Fruit fly (Drosophila melanogaster) whole organism: ENCODE data around the gene pzg.
A peak's percentile ranks its signal among the peaks of the same experiment; 100 is the strongest.

ENCODE experiments used
- CG8478 ChIP-seq: fragments of >200 bp; optimal IDR thresholded peaks from 2 replicates; lab custom pipeline; 2018; ENCODE audit warnings: inconsistent platforms
- Dll ChIP-seq: fragments of >200 bp; optimal IDR thresholded peaks from 2 replicates; lab custom pipeline; 2017
- EcR ChIP-seq, 2 experiments: fragments of >200 bp; optimal IDR thresholded peaks; 2 replicates each; lab custom pipeline; 2017; ENCODE audit warnings: missing biosample characterization in 2 of 2, missing genetic modification characterization in 2 of 2, missing genetic modification reagents in 2 of 2
- pan ChIP-seq: fragments of >200 bp; optimal IDR thresholded peaks from 2 replicates; lab custom pipeline; 2017
- psq ChIP-seq: fragments of >200 bp; optimal IDR thresholded peaks from 2 replicates; lab custom pipeline; 2017
- usp ChIP-seq: fragments of >200 bp; optimal IDR thresholded peaks from 2 replicates; lab custom pipeline; 2017; ENCODE audit warnings: missing biosample characterization, missing genetic modification characterization, mixed read lengths

The pzg gene

DNA sequence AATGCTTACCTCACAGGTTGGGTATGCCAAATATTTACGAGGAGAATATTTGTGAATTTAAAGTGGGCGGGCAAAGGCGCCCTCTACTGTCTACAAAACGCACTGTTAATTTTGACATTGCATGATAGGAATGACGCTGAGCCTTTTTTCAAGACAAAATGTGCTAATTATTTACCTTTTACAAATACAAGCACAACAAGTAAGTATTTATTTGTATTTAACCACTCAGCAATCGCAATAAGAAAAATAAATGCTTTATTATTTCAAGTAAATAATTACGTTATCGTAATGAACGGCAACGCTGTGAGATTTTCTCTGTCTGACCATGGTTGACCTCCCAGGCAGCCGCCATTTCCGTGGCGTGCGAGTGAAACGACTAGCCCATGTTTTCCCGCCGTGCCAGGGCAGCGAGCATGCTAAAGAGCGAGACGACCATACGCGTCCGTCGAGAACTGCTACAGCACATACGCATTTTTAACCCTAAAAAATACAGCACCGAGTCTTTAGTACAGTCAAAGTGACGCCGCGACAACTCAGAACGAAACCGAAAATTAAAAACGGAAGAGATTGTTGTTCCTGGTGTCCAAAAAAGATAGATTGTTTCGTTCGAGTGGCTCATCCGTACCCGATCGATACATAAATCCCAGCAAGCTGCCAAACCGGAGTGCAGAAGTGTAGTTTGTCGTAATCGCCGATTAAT lies at the start of gene pzg, which contains the start of gene CG12974:
TSS of gene pzg (plus strand) at position 461 of the 700 bp plus-strand sequence.
TSS of gene CG12974 (minus strand) at position 324 of the 700 bp plus-strand sequence.
- TF ChIP-seq psq (lab: Kevin White, UChicago), result no peak
- TF ChIP-seq EcR (GFP tag; optimal IDR thresholded peaks at IDR 0.05; lab: Kevin White, UChicago), result peak; percentile 46 to 71
- TF ChIP-seq CG8478 (lab: Kevin White, UChicago), result peak; percentile 83
- TF ChIP-seq pan, result no peak

DNA sequence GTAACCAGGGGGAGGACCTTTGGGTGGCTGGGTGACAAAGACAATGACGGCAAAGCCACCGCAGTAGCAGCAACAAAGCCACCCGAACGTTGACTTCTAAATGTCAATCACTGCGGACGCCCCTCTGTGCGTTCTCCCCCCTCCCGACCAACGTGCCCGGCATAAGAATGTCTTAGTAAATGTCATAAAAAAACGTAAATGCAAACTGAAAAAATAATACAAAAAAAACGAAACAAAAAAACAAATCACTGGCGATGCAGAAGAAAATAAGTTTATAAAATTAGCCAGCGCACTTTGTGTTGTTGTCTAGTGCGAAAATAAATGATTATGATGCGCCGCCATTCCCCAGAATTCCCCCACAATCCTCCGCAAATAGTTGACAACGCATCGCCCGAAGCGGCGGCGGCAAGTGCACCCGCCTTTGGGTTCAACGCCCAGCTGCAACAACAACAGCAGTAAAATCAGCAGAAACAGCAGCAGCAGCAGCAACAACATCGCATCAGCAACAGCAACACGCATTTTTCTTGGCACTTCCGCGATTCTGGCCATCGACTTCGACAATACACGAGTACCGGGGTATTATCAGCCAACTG lies 48.8 kb upstream of the pzg start:
- TF ChIP-seq Dll (no peak), psq (lab: Kevin White, UChicago) (no peak), pan (no peak), usp (GFP tag; lab: Kevin White, UChicago) (no peak), EcR (GFP tag; optimal IDR thresholded peaks at IDR 0.05; lab: Kevin White, UChicago) (peak; percentile 46 to 93)

DNA sequence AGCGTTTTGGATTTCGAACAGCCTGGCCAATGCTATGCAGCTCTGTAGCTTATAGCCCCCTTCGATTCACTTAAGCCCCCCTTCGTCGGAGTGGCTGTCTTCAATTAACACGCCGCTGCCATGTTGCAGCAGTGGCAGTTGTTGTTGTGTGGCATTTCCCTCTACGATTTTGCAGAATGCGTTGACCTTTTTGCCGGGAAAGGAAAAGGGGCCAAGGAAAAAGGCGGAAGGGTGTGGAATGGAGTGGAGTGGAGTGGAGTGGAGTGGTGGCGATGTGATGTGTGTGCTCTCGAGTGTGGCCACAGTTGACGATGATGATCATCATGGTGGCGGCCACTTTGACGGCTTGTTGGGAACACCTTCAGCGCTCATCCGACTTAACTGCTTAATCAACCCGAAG lies 47.5 kb upstream of the pzg start:
- TF ChIP-seq EcR (GFP tag; optimal IDR thresholded peaks at IDR 0.05; lab: Kevin White, UChicago) (peak in 1 of 2 experiments; percentile 84), psq (lab: Kevin White, UChicago) (no peak), CG8478 (lab: Kevin White, UChicago) (no peak), usp (GFP tag; lab: Kevin White, UChicago) (no peak)

DNA sequence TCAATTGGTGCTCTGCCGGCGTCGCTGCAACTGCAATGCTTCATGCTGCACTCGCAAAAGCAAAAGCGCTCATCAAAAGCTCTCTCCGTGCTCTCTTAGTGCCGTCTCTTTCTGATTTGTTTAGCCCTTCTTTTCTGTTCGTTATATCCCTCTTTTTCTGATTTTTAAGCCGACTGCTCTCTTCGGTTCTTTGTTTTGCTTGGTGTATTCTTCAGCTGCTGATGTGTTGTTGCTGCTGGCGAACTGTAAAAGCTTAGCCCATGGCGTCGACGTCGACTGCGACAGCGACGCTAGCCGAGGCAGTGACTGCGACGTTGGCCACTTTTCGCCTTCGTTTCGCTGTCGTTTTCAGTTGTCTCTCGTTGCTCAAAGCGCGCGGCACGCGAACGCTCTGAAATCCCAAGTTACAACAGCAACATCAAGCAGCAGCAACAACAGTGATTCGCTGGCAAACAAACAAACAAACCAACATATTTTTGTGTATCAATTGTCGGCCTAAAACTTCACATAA lies 45.8 kb upstream of the pzg start:
- peak; percentile 26 for TF ChIP-seq CG8478 (lab: Kevin White, UChicago)
- TF ChIP-seq psq (lab: Kevin White, UChicago), result peak; percentile 83
- no peak for TF ChIP-seq pan
- TF ChIP-seq EcR (GFP tag; optimal IDR thresholded peaks at IDR 0.05; lab: Kevin White, UChicago), result peak in 1 of 2 experiments; percentile 17
- peak; percentile 74 for TF ChIP-seq Dll
- TF ChIP-seq usp (GFP tag; lab: Kevin White, UChicago), result no peak

DNA sequence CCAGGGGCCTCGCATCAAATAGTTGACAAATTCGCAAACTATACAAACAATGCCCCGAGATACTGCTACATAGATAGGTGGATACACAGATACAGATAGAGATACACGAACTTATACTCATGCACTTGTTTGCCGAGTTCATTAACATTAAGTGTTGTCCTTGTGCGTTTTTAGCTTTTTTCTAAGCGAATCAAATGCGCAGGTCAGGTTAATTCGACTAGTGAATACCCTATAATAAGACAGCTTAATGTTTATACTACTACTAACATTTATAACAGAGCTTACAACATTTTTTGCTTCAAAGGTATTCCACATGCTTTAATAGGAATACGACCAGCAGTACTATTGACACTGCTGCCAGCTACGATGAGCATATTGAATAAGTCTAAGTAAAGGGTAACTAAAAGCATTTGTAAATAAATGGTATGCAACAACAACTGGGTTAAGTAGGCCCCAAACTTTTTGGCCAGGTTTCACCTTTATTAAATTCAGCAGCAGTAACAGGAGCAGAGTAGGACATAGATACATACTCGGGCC lies 44.4 kb upstream of the pzg start:
- TF ChIP-seq EcR (GFP tag; optimal IDR thresholded peaks at IDR 0.05; lab: Kevin White, UChicago) (no peak), pan (no peak), CG8478 (lab: Kevin White, UChicago) (no peak), Dll (no peak), usp (GFP tag; lab: Kevin White, UChicago) (no peak), psq (lab: Kevin White, UChicago) (no peak)

DNA sequence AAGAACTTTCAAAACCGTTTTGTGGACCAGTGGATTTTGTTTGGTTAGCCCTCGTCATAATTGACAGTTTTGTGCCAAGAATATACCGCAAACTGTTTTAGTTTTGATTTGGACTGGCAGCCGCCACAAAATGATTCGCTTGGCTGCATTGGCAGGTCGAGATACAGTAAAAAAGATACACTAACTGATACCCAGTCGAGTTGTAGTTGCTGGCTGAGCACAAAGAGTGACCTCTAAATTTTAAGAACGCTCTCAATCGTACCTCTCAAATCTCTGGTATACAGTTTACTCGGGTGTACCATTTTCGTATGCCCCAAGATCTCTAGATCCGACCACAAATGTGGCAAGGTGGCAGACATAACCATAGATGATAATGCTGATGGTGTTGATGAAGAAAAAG lies 42.9 kb upstream of the pzg start:
- TF ChIP-seq pan, result no peak

DNA sequence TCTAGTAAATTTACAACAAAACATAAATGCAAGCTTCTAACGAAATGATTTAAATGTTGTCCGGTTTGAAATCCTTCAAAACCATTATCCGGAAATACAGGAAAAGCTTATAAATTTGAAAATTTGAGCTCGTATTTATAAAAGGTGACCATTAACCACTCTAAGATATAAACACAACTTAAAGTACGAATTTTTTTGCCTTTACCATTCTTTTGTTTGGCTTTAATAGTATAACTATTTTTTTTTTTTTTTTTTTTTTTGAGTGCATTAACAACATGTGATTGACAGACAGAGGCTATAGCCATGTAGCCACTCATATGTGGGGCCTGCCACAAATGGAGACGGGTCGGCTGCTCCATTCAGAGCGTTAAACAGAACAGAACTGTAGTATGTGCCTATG lies 42.5 kb upstream of the pzg start:
- no peak for TF ChIP-seq EcR (GFP tag; optimal IDR thresholded peaks at IDR 0.05; lab: Kevin White, UChicago)
- TF ChIP-seq CG8478 (lab: Kevin White, UChicago), result no peak
- no peak for TF ChIP-seq usp (GFP tag; lab: Kevin White, UChicago)
- TF ChIP-seq Dll, result no peak
- no peak for TF ChIP-seq pan
- TF ChIP-seq psq (lab: Kevin White, UChicago), result no peak

DNA sequence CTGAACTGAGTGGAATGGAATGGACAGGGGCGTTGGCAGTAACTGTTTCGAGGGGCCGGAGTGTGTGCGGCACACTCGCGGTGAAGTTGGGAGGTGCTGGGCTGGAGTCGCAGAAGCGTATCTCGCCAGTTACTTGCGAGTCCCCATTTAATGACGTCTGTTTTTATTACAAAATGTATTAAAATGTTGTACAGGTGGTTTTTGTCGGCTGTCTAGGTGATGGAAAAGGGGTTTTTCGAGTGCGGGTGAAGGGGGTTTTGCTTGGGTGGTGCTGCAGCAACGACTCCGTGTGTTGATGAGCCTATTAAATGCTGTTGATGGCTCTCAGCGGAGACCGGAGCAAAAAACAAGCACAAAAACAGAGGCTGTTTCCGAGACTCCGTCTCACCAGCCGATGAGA lies 34.5 kb upstream of the pzg start:
- TF ChIP-seq EcR (GFP tag; optimal IDR thresholded peaks at IDR 0.05; lab: Kevin White, UChicago), result peak in 1 of 2 experiments; percentile 2
- TF ChIP-seq pan, result no peak
- TF ChIP-seq usp (GFP tag; lab: Kevin White, UChicago), result no peak
- no peak for TF ChIP-seq CG8478 (lab: Kevin White, UChicago)
- no peak for TF ChIP-seq psq (lab: Kevin White, UChicago)
- peak; percentile 40 for TF ChIP-seq Dll

DNA sequence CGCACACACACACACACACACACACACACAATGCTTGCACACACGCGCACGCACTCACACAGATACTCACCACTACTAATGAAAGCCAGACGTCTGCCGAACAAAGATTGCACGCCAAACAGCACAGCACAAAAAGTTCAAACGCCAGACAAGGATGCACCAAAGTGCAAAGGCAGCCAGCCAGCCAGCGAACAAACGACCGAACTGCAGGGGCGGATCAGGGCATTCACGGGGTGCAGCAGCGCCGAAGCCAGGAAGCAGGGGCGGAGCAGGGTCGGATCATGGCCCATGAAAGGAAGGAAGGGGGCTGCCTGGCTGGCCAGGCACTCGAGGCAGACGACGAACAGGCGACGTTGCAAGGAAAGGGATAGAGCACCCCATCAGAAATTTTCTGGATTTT lies 33.4 kb upstream of the pzg start:
- TF ChIP-seq EcR (GFP tag; optimal IDR thresholded peaks at IDR 0.05; lab: Kevin White, UChicago) (peak in 1 of 2 experiments; percentile 81), usp (GFP tag; lab: Kevin White, UChicago) (no peak), Dll (peak; percentile 2)

DNA sequence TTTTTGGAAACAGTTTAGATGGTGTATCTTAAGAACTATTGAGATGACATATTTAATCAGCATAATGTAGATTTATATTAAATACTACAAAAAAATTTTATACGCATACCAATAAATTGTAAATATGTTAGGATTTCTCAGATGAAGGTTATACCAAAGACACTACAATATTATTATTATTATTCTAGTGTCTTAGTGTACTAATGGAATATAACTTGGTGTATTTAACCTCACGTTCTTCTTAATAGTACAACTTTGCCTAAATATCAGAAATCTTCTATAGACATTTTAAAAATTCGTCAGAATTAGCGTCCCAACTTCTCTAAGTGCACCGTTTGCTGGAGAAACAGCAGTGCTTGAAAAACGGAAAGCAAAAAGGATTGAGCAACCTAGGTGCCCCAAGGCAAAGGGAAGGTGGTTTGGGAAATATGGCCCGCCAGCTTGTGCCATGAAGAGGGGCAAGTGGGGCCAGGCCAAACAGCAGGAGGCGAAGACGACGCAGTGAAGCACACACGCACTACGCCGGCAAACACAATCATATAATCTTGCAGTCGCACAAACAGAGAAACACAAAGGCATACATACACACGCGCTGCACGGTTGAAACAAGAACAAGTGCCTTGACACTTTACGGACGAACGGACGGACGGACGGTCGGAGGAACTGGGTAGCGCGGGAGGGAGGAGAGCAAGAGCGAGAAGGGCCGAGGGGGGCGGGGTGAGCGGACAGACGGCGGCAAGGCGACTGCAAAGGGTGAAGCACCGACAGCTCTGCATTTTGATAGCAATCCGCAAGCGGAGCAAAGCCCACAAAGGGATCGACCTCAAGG lies 32.8 kb upstream of the pzg start:
- no peak for TF ChIP-seq usp (GFP tag; lab: Kevin White, UChicago)
- TF ChIP-seq pan, result no peak
- TF ChIP-seq psq (lab: Kevin White, UChicago), result no peak
- no peak for TF ChIP-seq CG8478 (lab: Kevin White, UChicago)
- TF ChIP-seq Dll, result peak; percentile 17
- peak; percentile 95 to 97 for TF ChIP-seq EcR (GFP tag; optimal IDR thresholded peaks at IDR 0.05; lab: Kevin White, UChicago)

DNA sequence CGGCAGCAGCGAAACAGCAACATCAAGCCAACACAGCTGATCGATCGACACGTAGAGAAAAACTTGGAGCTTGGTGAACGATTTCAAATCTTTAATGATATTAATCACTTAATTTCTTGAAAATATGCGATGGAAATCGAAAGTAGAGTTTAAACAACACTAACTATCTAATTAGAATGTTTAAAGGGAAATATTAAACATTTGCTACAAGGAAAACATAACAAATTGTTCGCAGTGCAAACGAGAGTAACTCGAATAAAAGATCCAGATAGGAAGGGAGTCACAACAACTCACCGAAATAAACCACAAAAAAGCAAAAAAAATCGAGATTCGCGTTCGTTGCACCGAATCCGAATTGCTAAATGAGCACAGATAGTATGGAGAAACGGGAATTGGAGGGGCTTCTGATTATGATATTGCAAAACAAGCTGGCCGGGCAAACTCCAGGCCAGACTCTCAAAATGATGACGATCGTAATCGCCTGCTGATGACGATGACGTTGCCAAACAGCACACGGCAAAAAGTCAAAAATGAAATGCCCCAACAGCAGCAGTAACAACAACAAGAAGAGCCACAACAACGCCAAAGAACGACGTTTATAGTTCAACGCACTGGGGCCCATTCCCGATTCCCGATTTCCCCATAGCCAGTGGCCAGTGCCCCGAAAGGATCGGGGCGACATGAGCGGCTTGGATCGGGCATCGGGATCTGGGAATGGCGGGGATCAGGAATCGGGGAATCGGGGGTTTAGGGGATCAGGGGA lies 32.0 kb upstream of the pzg start:
- TF ChIP-seq pan (no peak), usp (GFP tag; lab: Kevin White, UChicago) (no peak), psq (lab: Kevin White, UChicago) (no peak), EcR (GFP tag; optimal IDR thresholded peaks at IDR 0.05; lab: Kevin White, UChicago) (peak; percentile 94 to 95)
